Fruit fly (Drosophila melanogaster) whole organism, wandering third instar larva: Measurements from ENCODE around the gene CG11816.

Experiments used
- Abd-B ChIP-seq: fragments of >200 bp; optimal IDR thresholded peaks from 2 replicates; lab custom pipeline; 2017; ENCODE audit warnings: missing biosample characterization, missing genetic modification characterization
- CG32264 ChIP-seq: fragments of 200-800 bp; sonication (Bioruptor generic); optimal IDR thresholded peaks from 2 replicates; lab custom pipeline; 2016; ENCODE audit warnings: missing biosample characterization, missing genetic modification characterization
- Dif ChIP-seq: fragments of 200-275, 200-300 bp; sonication (Bioruptor generic); optimal IDR thresholded peaks from 2 replicates; lab custom pipeline; 2018; ENCODE audit warnings: missing biosample characterization, missing genetic modification characterization; ENCODE audit not compliant: partially characterized antibody
- GATAd ChIP-seq: sonication (Bioruptor generic); optimal IDR thresholded peaks from 2 replicates; lab custom pipeline; 2016; ENCODE audit warnings: missing biosample characterization, missing genetic modification characterization
- HLH106 ChIP-seq: fragments of 200-800 bp; optimal IDR thresholded peaks from 3 replicates; lab custom pipeline; 2019; ENCODE audit warnings: missing biosample characterization, mild to moderate bottlenecking, missing genetic modification characterization, moderate library complexity
- Hnf4 ChIP-seq: fragments of 200-800 bp; sonication (Bioruptor generic); optimal IDR thresholded peaks from 2 replicates; lab custom pipeline; 2016; ENCODE audit warnings: missing biosample characterization, mild to moderate bottlenecking, missing genetic modification characterization
- Hr78 ChIP-seq: fragments of >200 bp; optimal IDR thresholded peaks from 2 replicates; lab custom pipeline; 2017; ENCODE audit warnings: missing biosample characterization, missing genetic modification characterization
- Hr83 ChIP-seq: fragments of 200-300 bp; sonication (Bioruptor generic); optimal IDR thresholded peaks from 2 replicates; lab custom pipeline; 2016; ENCODE audit warnings: missing biosample characterization, mild to moderate bottlenecking, missing genetic modification characterization, moderate library complexity; ENCODE audit not compliant: poor library complexity, severe bottlenecking
- Jra ChIP-seq: sonication (Bioruptor generic); optimal IDR thresholded peaks from 2 replicates; lab custom pipeline; 2016; ENCODE audit warnings: missing biosample characterization, missing genetic modification characterization
- Myc ChIP-seq: fragments of >200 bp; optimal IDR thresholded peaks from 2 replicates; lab custom pipeline; 2017
- OdsH ChIP-seq: fragments of 200-800 bp; sonication (Bioruptor generic); optimal IDR thresholded peaks from 2 replicates; lab custom pipeline; 2016; ENCODE audit warnings: missing biosample characterization, mild to moderate bottlenecking, missing genetic modification characterization
- Rel ChIP-seq, 2 experiments: fragments of 200-800 bp; sonication (Bioruptor generic) in 1 of 2; optimal IDR thresholded peaks; 2 replicates in 1 of 2; 3 replicates in 1 of 2; lab custom pipeline; 2016 to 2019; ENCODE audit warnings: mild to moderate bottlenecking in 2 of 2, missing biosample characterization in 2 of 2, missing genetic modification characterization in 2 of 2, moderate library complexity in 1 of 2
- Sp1 ChIP-seq: fragments of 200-800 bp; sonication (Bioruptor generic); optimal IDR thresholded peaks from 3 replicates; lab custom pipeline; 2019; ENCODE audit warnings: missing biosample characterization, mild to moderate bottlenecking, missing genetic modification characterization, moderate library complexity
- Vsx2 ChIP-seq: fragments of 200-300, 225-300 bp; sonication (Bioruptor generic); optimal IDR thresholded peaks from 2 replicates; lab custom pipeline; 2018; ENCODE audit warnings: missing biosample characterization, missing genetic modification characterization; ENCODE audit not compliant: partially characterized antibody
- br ChIP-seq: fragments of 200-800 bp; sonication (Bioruptor generic); optimal IDR thresholded peaks from 2 replicates; lab custom pipeline; 2016; ENCODE audit warnings: missing biosample characterization, missing genetic modification characterization
- brk ChIP-seq: fragments of 200-800 bp; sonication (Bioruptor generic); optimal IDR thresholded peaks from 2 replicates; lab custom pipeline; 2016; ENCODE audit warnings: missing biosample characterization, mild to moderate bottlenecking, missing genetic modification characterization
- dl ChIP-seq, 2 experiments: fragments of 175-275, 200-275 bp in 1 of 2; fragments of 200-275 bp in 1 of 2; sonication (Bioruptor generic); optimal IDR thresholded peaks; lab custom pipeline; 2018; ENCODE audit warnings: mild to moderate bottlenecking in 2 of 2, missing biosample characterization in 2 of 2, missing genetic modification characterization in 2 of 2, moderate library complexity in 2 of 2; ENCODE audit not compliant: partially characterized antibody in 2 of 2, insufficient read depth in 1 of 2
- dsf ChIP-seq: sonication (Bioruptor generic); optimal IDR thresholded peaks from 2 replicates; lab custom pipeline; 2016; ENCODE audit warnings: missing biosample characterization, missing genetic modification characterization, borderline replicate concordance
- ey ChIP-seq: fragments of 200-800 bp; sonication (Bioruptor generic); optimal IDR thresholded peaks from 2 replicates; lab custom pipeline; 2016; ENCODE audit warnings: missing biosample characterization, missing genetic modification characterization
- foxo ChIP-seq, 2 experiments: fragments of 200-800 bp; sonication (Bioruptor generic); optimal IDR thresholded peaks; 2 replicates in 1 of 2; 3 replicates in 1 of 2; lab custom pipeline; 2016 to 2017; ENCODE audit warnings: missing biosample characterization in 2 of 2, missing genetic modification characterization in 2 of 2
- fru ChIP-seq: fragments of 200-800 bp; sonication (Bioruptor generic); optimal IDR thresholded peaks from 3 replicates; lab custom pipeline; 2016; ENCODE audit warnings: missing biosample characterization, mild to moderate bottlenecking, missing genetic modification characterization
- h ChIP-seq: fragments of 200-800 bp; sonication (Bioruptor generic); optimal IDR thresholded peaks from 3 replicates; lab custom pipeline; 2016; ENCODE audit warnings: missing biosample characterization, mild to moderate bottlenecking, missing genetic modification characterization
- jim ChIP-seq: fragments of 175-275, 200-325 bp; sonication (Bioruptor generic); optimal IDR thresholded peaks from 2 replicates; lab custom pipeline; 2016; ENCODE audit warnings: missing biosample characterization, mild to moderate bottlenecking, missing genetic modification characterization
- lola ChIP-seq: fragments of >200 bp; optimal IDR thresholded peaks from 2 replicates; lab custom pipeline; 2017; ENCODE audit warnings: missing biosample characterization, missing genetic modification characterization
- pan ChIP-seq: fragments of >200 bp; optimal IDR thresholded peaks from 2 replicates; lab custom pipeline; 2017
- psq ChIP-seq: fragments of 200-800 bp; sonication (Bioruptor generic); optimal IDR thresholded peaks from 3 replicates; lab custom pipeline; 2017; ENCODE audit warnings: missing biosample characterization, mild to moderate bottlenecking, missing genetic modification characterization, moderate library complexity
- rgr ChIP-seq: fragments of 200-800 bp; sonication (Bioruptor generic); optimal IDR thresholded peaks from 3 replicates; lab custom pipeline; 2016; ENCODE audit warnings: missing biosample characterization, mild to moderate bottlenecking, missing genetic modification characterization
- sage ChIP-seq: fragments of 200-800 bp; sonication (Bioruptor generic); optimal IDR thresholded peaks from 2 replicates; lab custom pipeline; 2016; ENCODE audit warnings: missing biosample characterization, mild to moderate bottlenecking, missing genetic modification characterization
- sv ChIP-seq: fragments of 200-800 bp; sonication (Bioruptor generic); optimal IDR thresholded peaks from 3 replicates; lab custom pipeline; 2016; ENCODE audit warnings: missing biosample characterization, missing genetic modification characterization
- tai ChIP-seq: sonication (Bioruptor generic); optimal IDR thresholded peaks from 2 replicates; lab custom pipeline; 2016; ENCODE audit warnings: missing biosample characterization, missing genetic modification characterization
- usp ChIP-seq: fragments of >200 bp; optimal IDR thresholded peaks from 2 replicates; lab custom pipeline; 2017; ENCODE audit warnings: missing biosample characterization, missing genetic modification characterization
- woc ChIP-seq: sonication (Bioruptor generic); optimal IDR thresholded peaks from 2 replicates; lab custom pipeline; 2016; ENCODE audit warnings: missing biosample characterization, mild to moderate bottlenecking, missing genetic modification characterization

The CG11816 gene

DNA sequence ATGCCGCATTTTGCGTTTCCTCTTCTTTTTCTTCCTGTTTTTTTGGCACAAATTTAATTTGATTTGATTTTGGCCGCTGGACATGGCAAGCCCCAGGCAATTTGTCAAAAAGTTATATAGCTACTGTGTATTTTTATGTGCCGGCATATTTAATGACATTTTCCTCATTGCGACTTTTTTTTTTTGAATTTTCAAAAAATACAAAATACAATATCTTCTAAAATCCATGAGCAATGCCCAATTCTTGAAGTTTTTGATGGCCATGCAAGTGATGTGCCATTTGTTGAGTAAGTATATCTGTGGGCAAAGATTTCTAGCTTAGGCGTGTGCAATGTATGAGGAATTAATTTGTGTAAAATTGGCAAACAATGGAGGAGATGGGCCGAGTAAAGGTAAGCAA lies at the start of gene CG11816:
TSS of gene CG11816 (minus strand) at position 101 of the 400 bp plus-strand sequence.
- TF ChIP-seq dsf (GFP tag; lab: Kevin White, UChicago), result no peak
- no peak for TF ChIP-seq Hnf4 (GFP tag; lab: Kevin White, UChicago)
- TF ChIP-seq Jra (GFP tag; lab: Kevin White, UChicago), result no peak
- TF ChIP-seq Myc, result no peak
- no peak for TF ChIP-seq Hr83 (GFP tag; lab: Kevin White, UChicago)
- TF ChIP-seq usp (GFP tag; lab: Kevin White, UChicago), result no peak

dm6 chrX:13605381-13605780 lies 49.8 kb upstream of the CG11816 start, which contains the start of gene CG11178:
TSS of gene CG11178 (plus strand) at chrX:13605681.
- TF ChIP-seq Jra (GFP tag; lab: Kevin White, UChicago) (no peak), Myc (no peak), jim (GFP tag; lab: Kevin White, UChicago) (no peak), pan (lab: Kevin White, UChicago) (no peak), foxo (GFP tag; optimal IDR thresholded peaks at IDR 0.05; lab: Kevin White, UChicago) (no peak), OdsH (GFP tag; lab: Kevin White, UChicago) (no peak), brk (GFP tag; lab: Kevin White, UChicago) (no peak), Hr83 (GFP tag; lab: Kevin White, UChicago) (no peak), Hr78 (GFP tag; lab: Kevin White, UChicago) (no peak), tai (GFP tag; lab: Kevin White, UChicago) (no peak)

DNA sequence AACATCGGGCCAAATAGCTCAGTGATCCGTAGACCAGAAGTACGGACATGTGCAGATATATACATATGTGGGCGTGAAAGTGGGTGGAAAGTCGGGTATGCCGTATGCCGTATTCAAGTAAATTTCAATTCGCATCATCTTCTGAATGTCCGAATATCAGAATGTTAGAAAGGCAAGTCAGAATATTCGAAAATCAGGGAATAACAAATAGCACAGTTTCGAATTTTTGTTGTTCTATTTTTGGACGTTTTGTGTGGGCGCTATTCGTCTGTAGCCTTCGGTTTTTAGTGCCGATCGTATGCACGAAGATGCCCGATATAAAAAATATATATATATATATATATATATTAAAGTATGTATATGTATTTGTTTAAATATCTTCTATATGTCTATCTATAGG lies 48.9 kb upstream of the CG11816 start:
- TF ChIP-seq Sp1 (GFP tag; lab: Kevin White, UChicago) (no peak), ey (no peak), foxo (GFP tag; optimal IDR thresholded peaks at IDR 0.05; lab: Kevin White, UChicago) (no peak), dsf (GFP tag; lab: Kevin White, UChicago) (no peak), jim (GFP tag; lab: Kevin White, UChicago) (no peak), CG32264 (GFP tag; lab: Kevin White, UChicago) (no peak), Vsx2 (GFP tag; lab: Kevin White, UChicago) (no peak), Hr78 (GFP tag; lab: Kevin White, UChicago) (no peak), Jra (GFP tag; lab: Kevin White, UChicago) (no peak), tai (GFP tag; lab: Kevin White, UChicago) (no peak), GATAd (GFP tag; lab: Kevin White, UChicago) (no peak), Hnf4 (GFP tag; lab: Kevin White, UChicago) (no peak), lola (no peak)

DNA sequence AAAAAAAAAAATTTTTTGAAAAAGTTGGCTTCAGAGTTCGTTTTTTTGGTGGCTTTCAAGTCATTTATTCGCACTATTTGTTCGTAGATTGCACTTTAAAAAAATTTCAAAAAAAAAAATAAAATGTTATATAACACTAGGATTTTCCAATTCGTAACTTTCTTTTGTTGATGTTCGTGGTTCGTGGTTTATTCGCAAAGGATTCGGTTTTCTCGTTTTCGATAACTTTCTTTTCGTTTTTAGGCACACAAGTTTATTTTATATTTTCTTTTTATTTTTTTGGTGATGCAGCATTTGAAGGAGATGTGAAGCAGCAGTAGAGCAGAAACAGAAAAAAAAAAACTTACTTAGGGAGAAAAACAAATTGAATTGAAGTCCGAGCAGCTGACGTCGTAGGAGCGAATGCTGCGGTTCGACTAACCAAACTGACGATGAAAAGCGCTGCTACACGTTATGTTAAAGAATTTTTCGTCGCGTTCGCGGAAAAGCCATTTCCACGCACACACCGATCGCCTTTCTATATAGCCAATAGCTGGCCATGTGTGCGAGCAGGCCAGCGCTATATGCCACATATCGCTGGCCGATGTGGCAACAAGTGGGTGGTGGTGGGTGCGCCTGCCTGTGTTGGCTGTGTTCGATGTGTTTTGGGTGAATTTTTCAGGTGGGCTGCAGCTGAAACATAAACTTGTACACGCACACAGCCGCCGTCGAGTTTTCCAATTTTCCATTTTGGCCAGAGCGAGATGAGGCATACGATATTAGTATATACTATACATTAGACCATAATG lies 46.7 kb upstream of the CG11816 start, which contains the start of gene up:
TSS of gene up (minus strand) at position 508 of the 788 bp plus-strand sequence.
- TF ChIP-seq br (no peak), psq (GFP tag; lab: Kevin White, UChicago) (no peak), GATAd (GFP tag; lab: Kevin White, UChicago) (no peak), foxo (GFP tag; optimal IDR thresholded peaks at IDR 0.05; lab: Kevin White, UChicago) (no peak), sage (no peak), ey (no peak), fru (GFP tag; lab: Kevin White, UChicago) (no peak), Hr83 (GFP tag; lab: Kevin White, UChicago) (no peak), HLH106 (tag; lab: Kevin White, UChicago) (no peak)

DNA sequence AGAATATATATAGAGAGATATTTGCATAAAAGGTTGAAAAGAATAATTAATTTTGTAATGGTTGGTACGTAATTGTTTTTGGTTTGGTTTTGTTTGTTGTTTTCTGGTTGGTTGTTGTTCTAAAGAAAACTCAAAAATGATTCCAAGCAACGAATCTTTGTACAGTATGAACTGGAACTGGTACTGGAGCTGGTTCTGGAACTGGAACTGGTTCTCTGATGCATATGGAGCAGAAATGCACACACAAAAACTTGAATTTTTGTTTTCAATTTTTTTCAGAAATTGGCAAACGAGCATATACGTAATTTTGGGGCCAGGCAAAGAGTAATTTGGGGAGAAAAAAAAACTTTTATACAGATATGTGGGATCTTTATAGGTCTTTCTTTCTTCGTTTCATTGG lies 42.2 kb upstream of the CG11816 start:
- TF ChIP-seq h (GFP tag; lab: Kevin White, UChicago) (no peak), Rel (GFP tag; optimal IDR thresholded peaks at IDR 0.05; lab: Kevin White, UChicago) (no peak), Rel (tag; optimal IDR thresholded peaks at IDR 0.05; lab: Kevin White, UChicago) (no peak), pan (lab: Kevin White, UChicago) (no peak), tai (GFP tag; lab: Kevin White, UChicago) (no peak), jim (GFP tag; lab: Kevin White, UChicago) (no peak), CG32264 (GFP tag; lab: Kevin White, UChicago) (no peak), sage (no peak), woc (no peak), Abd-B (GFP tag; lab: Kevin White, UChicago) (no peak), Vsx2 (GFP tag; lab: Kevin White, UChicago) (no peak), dl (GFP tag; optimal IDR thresholded peaks at IDR 0.05; lab: Kevin White, UChicago; ENCODE audit: insufficient read depth in 1 of 2, partially characterized antibody in 2 of 2) (no peak), rgr (no peak), Jra (GFP tag; lab: Kevin White, UChicago) (no peak), Hr83 (GFP tag; lab: Kevin White, UChicago) (no peak), usp (GFP tag; lab: Kevin White, UChicago) (no peak), fru (GFP tag; lab: Kevin White, UChicago) (no peak), Dif (GFP tag; lab: Kevin White, UChicago) (no peak), ey (no peak), sv (GFP tag; lab: Kevin White, UChicago) (no peak)
